Worm (Caenorhabditis elegans) whole organism, L2 larva: Measurements from ENCODE around the gene C35D10.3.

Experiments used
- C34F6.9 ChIP-seq: fragments of 150-350 bp; optimal IDR thresholded peaks from 2 replicates; lab custom pipeline; 2014; ENCODE audit warnings: missing biosample characterization, missing genetic modification characterization
- F13H6.1 ChIP-seq: sonication (generic microtip); optimal IDR thresholded peaks from 2 replicates; lab custom pipeline; 2016; ENCODE audit warnings: missing genetic modification characterization, missing compliant biosample characterization
- R02D3.7 ChIP-seq: fragments of 150-350 bp; optimal IDR thresholded peaks from 2 replicates; lab custom pipeline; 2014; ENCODE audit warnings: missing biosample characterization, missing genetic modification characterization
- Y55F3AM.14 ChIP-seq: fragments of 200-800 bp; sonication (Bioruptor generic); optimal IDR thresholded peaks from 2 replicates; lab custom pipeline; 2018; ENCODE audit warnings: mild to moderate bottlenecking, missing genetic modification characterization, missing compliant biosample characterization
- ZK546.5 ChIP-seq: sonication (generic microtip); optimal IDR thresholded peaks from 2 replicates; lab custom pipeline; 2017; ENCODE audit warnings: missing biosample characterization, missing genetic modification characterization
- alr-1 ChIP-seq: fragments of 150-350 bp; optimal IDR thresholded peaks from 2 replicates; lab custom pipeline; 2014; ENCODE audit warnings: missing biosample characterization, missing genetic modification characterization
- aly-2 ChIP-seq: fragments of 150-350 bp; optimal IDR thresholded peaks from 2 replicates; lab custom pipeline; 2014; ENCODE audit warnings: missing biosample characterization, missing genetic modification characterization
- blmp-1 ChIP-seq: sonication (generic microtip); optimal IDR thresholded peaks from 2 replicates; lab custom pipeline; 2017; ENCODE audit warnings: missing genetic modification characterization, mild to moderate bottlenecking, missing compliant biosample characterization, antibody characterized with exemption, moderate library complexity; ENCODE audit not compliant: insufficient read depth
- ceh-16 ChIP-seq: fragments of 150-350 bp; optimal IDR thresholded peaks from 2 replicates; lab custom pipeline; 2014; ENCODE audit warnings: missing biosample characterization, missing genetic modification characterization
- ceh-82 ChIP-seq: fragments of 150-350 bp; optimal IDR thresholded peaks from 2 replicates; lab custom pipeline; 2014; ENCODE audit warnings: missing biosample characterization, missing genetic modification characterization
- crh-2 ChIP-seq: sonication (generic microtip); optimal IDR thresholded peaks from 2 replicates; lab custom pipeline; 2017; ENCODE audit warnings: missing biosample characterization, missing genetic modification characterization
- dmd-4 ChIP-seq: sonication (generic microtip); optimal IDR thresholded peaks from 2 replicates; lab custom pipeline; 2017; ENCODE audit warnings: missing biosample characterization, missing genetic modification characterization
- egl-27 ChIP-seq: sonication (generic microtip); optimal IDR thresholded peaks from 3 replicates; lab custom pipeline; 2017; ENCODE audit warnings: missing biosample characterization, missing genetic modification reagents, missing genetic modification characterization
- elt-1 ChIP-seq: fragments of 150-350 bp; optimal IDR thresholded peaks from 2 replicates; lab custom pipeline; 2014; ENCODE audit warnings: missing biosample characterization, missing genetic modification characterization
- elt-3 ChIP-seq: sonication (generic microtip); optimal IDR thresholded peaks from 2 replicates; lab custom pipeline; 2017; ENCODE audit warnings: missing biosample characterization, missing genetic modification characterization
- fos-1 ChIP-seq: fragments of 150-350 bp; optimal IDR thresholded peaks from 2 replicates; lab custom pipeline; 2014; ENCODE audit warnings: missing biosample characterization, missing genetic modification characterization
- lin-11 ChIP-seq: fragments of 150-350 bp; sonication (generic microtip); optimal IDR thresholded peaks from 2 replicates; lab custom pipeline; 2014; ENCODE audit warnings: missing biosample characterization, missing genetic modification characterization, inconsistent platforms, mixed read lengths
- lin-13 ChIP-seq: fragments of 150-350 bp; optimal IDR thresholded peaks from 2 replicates; lab custom pipeline; 2014; ENCODE audit warnings: missing biosample characterization, missing genetic modification reagents, missing genetic modification characterization
- lsy-2 ChIP-seq, 2 experiments: fragments of 150-350 bp in 1 of 2; sonication (generic microtip) in 1 of 2; optimal IDR thresholded peaks; 2 replicates each; lab custom pipeline; 2014 to 2017; ENCODE audit warnings: missing biosample characterization in 2 of 2, missing genetic modification characterization in 2 of 2
- mab-5 ChIP-seq: fragments of 150-350 bp; optimal IDR thresholded peaks from 2 replicates; lab custom pipeline; 2014; ENCODE audit warnings: missing biosample characterization, missing genetic modification characterization
- mbf-1 ChIP-seq: sonication (generic microtip); optimal IDR thresholded peaks from 2 replicates; lab custom pipeline; 2017; ENCODE audit warnings: missing biosample characterization, missing genetic modification characterization
- mdl-1 ChIP-seq, 2 experiments: fragments of 150-350 bp in 1 of 2; sonication (generic microtip) in 1 of 2; optimal IDR thresholded peaks; 2 replicates each; lab custom pipeline; 2017; ENCODE audit warnings: missing biosample characterization in 2 of 2, missing genetic modification characterization in 2 of 2
- nhr-10 ChIP-seq: sonication (generic microtip); optimal IDR thresholded peaks from 2 replicates; lab custom pipeline; 2017; ENCODE audit warnings: missing biosample characterization, missing genetic modification characterization
- nhr-11 ChIP-seq: fragments of 150-350 bp; optimal IDR thresholded peaks from 2 replicates; lab custom pipeline; 2014; ENCODE audit warnings: missing biosample characterization, missing genetic modification characterization
- nhr-12 ChIP-seq: fragments of 150-350 bp; optimal IDR thresholded peaks from 2 replicates; lab custom pipeline; 2014; ENCODE audit warnings: missing biosample characterization, missing genetic modification characterization
- nhr-129 ChIP-seq: fragments of 150-350 bp; optimal IDR thresholded peaks from 2 replicates; lab custom pipeline; 2014; ENCODE audit warnings: missing biosample characterization, missing genetic modification characterization
- nhr-21 ChIP-seq: fragments of 150-350 bp; optimal IDR thresholded peaks from 2 replicates; lab custom pipeline; 2014; ENCODE audit warnings: missing biosample characterization, missing genetic modification characterization
- nhr-23 ChIP-seq: fragments of 150-350 bp; optimal IDR thresholded peaks from 2 replicates; lab custom pipeline; 2014; ENCODE audit warnings: missing biosample characterization, missing genetic modification reagents, missing genetic modification characterization
- nhr-6 ChIP-seq: fragments of 150-350 bp; optimal IDR thresholded peaks from 2 replicates; lab custom pipeline; 2014; ENCODE audit warnings: missing biosample characterization, missing genetic modification characterization
- nhr-77 ChIP-seq: fragments of 150-350 bp; optimal IDR thresholded peaks from 2 replicates; lab custom pipeline; 2014; ENCODE audit warnings: missing biosample characterization, missing genetic modification characterization
- sem-4 ChIP-seq: fragments of 150-350 bp; optimal IDR thresholded peaks from 2 replicates; lab custom pipeline; 2014; ENCODE audit warnings: missing biosample characterization, missing genetic modification reagents, missing genetic modification characterization
- skn-1 ChIP-seq: sonication (generic microtip); optimal IDR thresholded peaks from 2 replicates; lab custom pipeline; 2017; ENCODE audit warnings: missing biosample characterization, missing genetic modification characterization
- sma-3 ChIP-seq: sonication (generic microtip); optimal IDR thresholded peaks from 2 replicates; lab custom pipeline; 2016; ENCODE audit warnings: missing genetic modification reagents, missing genetic modification characterization, missing compliant biosample characterization
- snpc-4 ChIP-seq: fragments of 150-350 bp; optimal IDR thresholded peaks from 2 replicates; lab custom pipeline; 2014; ENCODE audit warnings: missing biosample characterization, missing genetic modification characterization
- unc-39 ChIP-seq: fragments of 150-350 bp; optimal IDR thresholded peaks from 2 replicates; lab custom pipeline; 2014; ENCODE audit warnings: missing biosample characterization, missing genetic modification characterization
- unc-55 ChIP-seq: fragments of 150-350 bp; sonication (generic microtip); optimal IDR thresholded peaks from 3 replicates; lab custom pipeline; 2014; ENCODE audit warnings: missing biosample characterization, missing genetic modification reagents, missing genetic modification characterization
- zag-1 ChIP-seq: fragments of 150-350 bp; optimal IDR thresholded peaks from 2 replicates; lab custom pipeline; 2014; ENCODE audit warnings: missing biosample characterization, missing genetic modification characterization
- ztf-1 ChIP-seq: fragments of 200-800 bp; sonication (Bioruptor generic); conservative IDR thresholded peaks from 2 replicates; pipeline ENCODE4 v1.3.6; 2022; ENCODE audit warnings: missing genetic modification characterization, missing compliant biosample characterization
- ztf-11 ChIP-seq: sonication (generic microtip); optimal IDR thresholded peaks from 2 replicates; lab custom pipeline; 2017; ENCODE audit warnings: missing biosample characterization, missing genetic modification characterization
- ztf-4 ChIP-seq: fragments of 150-350 bp; optimal IDR thresholded peaks from 2 replicates; lab custom pipeline; 2014; ENCODE audit warnings: missing biosample characterization, missing genetic modification characterization

Gene C35D10.3

DNA sequence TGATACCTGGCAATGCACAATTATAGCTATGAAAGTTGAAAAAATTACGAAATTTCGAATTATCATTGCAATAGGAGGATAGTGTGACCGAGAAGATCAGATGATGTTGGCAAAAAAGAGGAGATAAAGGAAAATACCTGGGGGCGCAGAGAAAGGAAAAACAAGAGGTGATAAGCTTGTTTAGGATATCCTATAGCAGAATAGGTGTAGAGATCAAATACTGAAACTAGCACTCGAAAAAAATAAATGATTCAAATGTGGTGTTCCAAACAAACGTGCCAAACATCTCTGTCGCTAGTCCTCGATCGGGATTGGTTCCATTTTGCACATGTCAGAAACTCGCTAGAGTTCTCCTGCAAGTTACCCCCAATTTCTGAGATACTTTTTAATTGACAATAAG lies 39.3 kb upstream of the C35D10.3 start, which contains the start of gene F26A1.9:
F26A1.9 (minus strand) TSS at position 101 of the 400 bp plus-strand sequence.
- TF ChIP-seq alr-1 (tag; lab: Kevin White, UChicago) (no peak), nhr-23 (tag; lab: Kevin White, UChicago) (no peak), aly-2 (tag; lab: Kevin White, UChicago) (no peak), ceh-82 (no peak), snpc-4 (tag; lab: Kevin White, UChicago) (no peak), ZK546.5 (tag; lab: Kevin White, UChicago) (no peak), nhr-11 (tag; lab: Kevin White, UChicago) (no peak), F13H6.1 (tag; lab: Kevin White, UChicago) (no peak), ztf-11 (tag; lab: Kevin White, UChicago) (no peak)

DNA sequence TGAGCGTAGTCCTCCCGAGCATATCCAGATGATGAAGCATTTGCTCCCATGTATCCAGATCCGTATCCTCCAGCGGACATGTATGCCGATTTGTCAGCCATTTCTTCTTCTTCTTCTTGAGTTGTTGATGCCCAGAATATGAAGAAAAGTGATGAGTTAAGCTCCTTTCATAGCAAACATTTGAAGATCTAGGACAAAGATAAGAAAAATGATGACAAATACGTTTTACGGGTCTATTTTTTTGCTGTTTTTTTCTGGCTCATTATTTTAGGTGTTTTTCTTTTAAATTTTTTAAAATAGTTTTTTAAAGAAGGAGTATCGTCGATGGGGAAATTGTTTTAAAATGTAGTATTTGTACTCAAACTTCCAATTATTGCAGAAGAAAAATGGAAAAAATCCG lies 38.5 kb upstream of the C35D10.3 start, which contains the start of gene nspd-9:
nspd-9 (minus strand) TSS at position 101 of the 400 bp plus-strand sequence.
- TF ChIP-seq C34F6.9: no peak
- TF ChIP-seq, all 48 proteins: peak for 0

DNA sequence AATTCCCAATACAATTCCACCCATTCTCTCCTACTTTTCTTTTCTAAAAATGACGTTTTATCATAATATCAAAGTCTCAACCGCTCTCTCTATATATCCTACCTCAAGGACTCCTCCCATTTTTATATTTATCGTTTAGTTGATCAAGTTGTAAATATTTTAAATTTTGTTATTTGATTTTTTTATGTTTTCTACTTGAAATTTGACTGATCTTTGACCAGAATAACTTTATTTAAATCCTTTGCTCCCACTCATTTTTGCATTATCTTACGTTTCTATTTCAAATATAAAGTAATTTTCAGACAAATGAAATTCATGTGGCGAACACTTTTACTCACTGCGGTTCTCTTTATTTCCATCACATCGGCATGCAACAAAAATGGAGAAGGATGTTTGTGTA lies 31.3 kb upstream of the C35D10.3 start, which contains the start of the genes acbp-7 and F26A1.19:
acbp-7 (plus strand) TSS at position 301 of the 400 bp plus-strand sequence.
F26A1.19 (plus strand) TSS at position 303 of the 400 bp plus-strand sequence.
- TF ChIP-seq ztf-4 (tag; lab: Kevin White, UChicago) (no peak), ztf-1 (no peak), mab-5 (no peak), mbf-1 (tag; lab: Kevin White, UChicago) (no peak), nhr-10 (no peak)

DNA sequence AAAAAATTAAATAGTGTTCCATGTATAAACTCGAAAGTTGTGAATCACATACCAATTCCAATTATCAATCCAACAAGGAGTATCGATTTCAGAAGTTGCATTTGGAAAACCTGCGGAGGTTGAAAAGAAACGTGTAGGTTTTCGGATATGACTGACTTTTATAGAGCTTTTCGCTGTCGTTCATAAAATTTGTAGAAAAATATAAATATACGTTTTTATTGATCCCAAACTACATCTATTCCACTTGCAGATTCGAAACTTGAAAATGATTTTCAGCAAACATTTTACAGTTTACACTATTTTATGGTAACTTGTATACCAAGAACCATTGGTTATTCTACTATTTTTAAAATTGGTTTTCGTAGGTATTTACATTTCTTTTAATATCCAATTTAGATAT lies 26.5 kb upstream of the C35D10.3 start, which contains the start of gene clec-156:
clec-156 (minus strand) TSS at position 101 of the 400 bp plus-strand sequence.
- TF ChIP-seq dmd-4 (tag; lab: Kevin White, UChicago) (no peak), unc-39 (tag; lab: Kevin White, UChicago) (no peak), lin-11 (tag; lab: Kevin White, UChicago) (no peak), elt-3 (tag; lab: Kevin White, UChicago) (no peak), nhr-77 (tag; lab: Kevin White, UChicago) (no peak), Y55F3AM.14 (GFP tag; lab: Kevin White, UChicago) (no peak), nhr-10 (no peak), fos-1 (tag; lab: Kevin White, UChicago) (no peak), nhr-6 (tag; lab: Kevin White, UChicago) (no peak), unc-55 (GFP tag; lab: Kevin White, UChicago) (no peak), R02D3.7 (no peak), blmp-1 (tag; lab: Kevin White, UChicago) (no peak), nhr-129 (tag; lab: Kevin White, UChicago) (no peak), nhr-12 (tag; lab: Kevin White, UChicago) (no peak), ceh-16 (no peak), egl-27 (tag; lab: Kevin White, UChicago) (no peak)
- TF ChIP-seq, all 48 proteins: peak for 0

DNA sequence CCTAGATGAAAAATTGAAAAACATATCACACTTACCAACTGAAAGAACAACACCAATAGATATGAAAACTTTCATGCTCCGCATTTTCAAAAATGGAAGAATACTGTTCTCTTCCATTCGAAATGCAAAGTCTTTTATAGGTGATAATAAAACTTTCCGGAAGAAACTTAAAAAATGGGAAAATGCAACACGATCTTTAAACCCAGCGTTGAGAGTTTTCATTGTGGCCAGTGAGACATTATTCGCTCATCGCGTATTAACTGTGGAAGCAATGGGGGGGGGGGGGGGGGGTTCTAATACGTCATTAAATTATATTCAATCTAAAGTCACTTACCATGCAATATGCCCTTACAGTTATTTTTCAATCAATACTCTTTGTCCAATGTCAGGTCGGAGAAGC lies 24.4 kb upstream of the C35D10.3 start, which contains the start of the genes clec-157 and fkh-5:
clec-157 (minus strand) TSS at position 101 of the 400 bp plus-strand sequence.
fkh-5 (plus strand) TSS at position 336 of the 400 bp plus-strand sequence.
- TF ChIP-seq crh-2 (tag; lab: Kevin White, UChicago) (no peak), elt-1 (tag; lab: Kevin White, UChicago) (no peak), ztf-1 (no peak), lin-13 (GFP tag; lab: Kevin White, UChicago) (no peak), mab-5 (no peak), zag-1 (tag; lab: Kevin White, UChicago) (no peak), nhr-6 (tag; lab: Kevin White, UChicago) (no peak), sma-3 (GFP tag; lab: Kevin White, UChicago) (no peak), dmd-4 (tag; lab: Kevin White, UChicago) (no peak), sem-4 (tag; lab: Kevin White, UChicago) (no peak), lin-11 (tag; lab: Kevin White, UChicago) (no peak), nhr-129 (tag; lab: Kevin White, UChicago) (no peak), nhr-21 (tag; lab: Kevin White, UChicago) (no peak), skn-1 (tag; lab: Kevin White, UChicago) (no peak), nhr-11 (tag; lab: Kevin White, UChicago) (no peak), lsy-2 (tag; optimal IDR thresholded peaks at IDR 0.05; lab: Kevin White, UChicago) (no peak), mdl-1 (tag; optimal IDR thresholded peaks at IDR 0.05; lab: Kevin White, UChicago) (no peak)
